Worm (Caenorhabditis elegans) whole organism, L3 larva: ENCODE data around the gene Y46G5A.20.

Source experiments
- R02D3.7 ChIP-seq: fragments of 150-350 bp; optimal IDR thresholded peaks from 2 replicates; lab custom pipeline; 2014; ENCODE audit warnings: missing biosample characterization, missing genetic modification characterization
- aly-2 ChIP-seq: fragments of 150-350 bp; optimal IDR thresholded peaks from 2 replicates; lab custom pipeline; 2014; ENCODE audit warnings: missing biosample characterization, missing genetic modification characterization
- ama-1 ChIP-seq: fragments of 150-350 bp; optimal IDR thresholded peaks from 2 replicates; lab custom pipeline; 2018
- ceh-16 ChIP-seq: sonication (generic microtip); optimal IDR thresholded peaks from 2 replicates; lab custom pipeline; 2017; ENCODE audit warnings: missing biosample characterization, missing genetic modification characterization
- ceh-28 ChIP-seq: fragments of 150-350 bp; optimal IDR thresholded peaks from 2 replicates; lab custom pipeline; 2014; ENCODE audit warnings: missing biosample characterization, missing genetic modification reagents, missing genetic modification characterization
- ceh-82 ChIP-seq: fragments of 150-350 bp; optimal IDR thresholded peaks from 2 replicates; lab custom pipeline; 2014; ENCODE audit warnings: missing biosample characterization, missing genetic modification characterization
- daf-12 ChIP-seq: fragments of 150-350 bp; optimal IDR thresholded peaks from 2 replicates; lab custom pipeline; 2014; ENCODE audit warnings: missing biosample characterization, missing genetic modification reagents, missing genetic modification characterization
- egl-5 ChIP-seq: fragments of 150-350 bp; optimal IDR thresholded peaks from 2 replicates; lab custom pipeline; 2017; ENCODE audit warnings: missing biosample characterization, missing genetic modification reagents, missing genetic modification characterization, inconsistent platforms
- elt-2 ChIP-seq: sonication (generic microtip); optimal IDR thresholded peaks from 2 replicates; lab custom pipeline; 2016; ENCODE audit warnings: missing genetic modification reagents, mild to moderate bottlenecking, missing genetic modification characterization, missing compliant biosample characterization
- elt-3 ChIP-seq, 3 experiments: fragments of 150-350 bp in 1 of 3; sonication (generic microtip) in 2 of 3; optimal IDR thresholded peaks; 2 replicates in 2 of 3; 4 replicates in 1 of 3; lab custom pipeline; 2014 to 2017; ENCODE audit warnings: missing biosample characterization in 3 of 3, missing genetic modification characterization in 3 of 3
- eor-1 ChIP-seq, 2 experiments: fragments of 150-350 bp; optimal IDR thresholded peaks; 2 replicates each; lab custom pipeline; 2014 to 2018; ENCODE audit warnings: missing biosample characterization in 2 of 2, missing genetic modification characterization in 2 of 2
- fkh-2 ChIP-seq: fragments of 150-350 bp; optimal IDR thresholded peaks from 2 replicates; lab custom pipeline; 2014; ENCODE audit warnings: missing biosample characterization, missing genetic modification reagents, missing genetic modification characterization
- fos-1 ChIP-seq: fragments of 150-350 bp; optimal IDR thresholded peaks from 2 replicates; lab custom pipeline; 2014; ENCODE audit warnings: missing biosample characterization, missing genetic modification characterization
- hmg-11 ChIP-seq: sonication (generic microtip); optimal IDR thresholded peaks from 2 replicates; lab custom pipeline; 2016; ENCODE audit warnings: missing genetic modification characterization, missing compliant biosample characterization
- jun-1 ChIP-seq: fragments of 150-350 bp; optimal IDR thresholded peaks from 2 replicates; lab custom pipeline; 2014; ENCODE audit warnings: missing biosample characterization, missing genetic modification reagents, missing genetic modification characterization
- lin-15B ChIP-seq: fragments of 150-350 bp; optimal IDR thresholded peaks from 2 replicates; lab custom pipeline; 2014; ENCODE audit warnings: missing biosample characterization, missing genetic modification characterization
- lsy-12 ChIP-seq: sonication (generic microtip); optimal IDR thresholded peaks from 2 replicates; lab custom pipeline; 2016; ENCODE audit warnings: mild to moderate bottlenecking, missing genetic modification characterization, missing compliant biosample characterization
- mdl-1 ChIP-seq: fragments of 150-350 bp; optimal IDR thresholded peaks from 2 replicates; lab custom pipeline; 2014; ENCODE audit warnings: missing biosample characterization, missing genetic modification characterization
- nfya-1 ChIP-seq: sonication (generic microtip); optimal IDR thresholded peaks from 2 replicates; lab custom pipeline; 2017; ENCODE audit warnings: missing genetic modification characterization, mild to moderate bottlenecking, missing compliant biosample characterization, antibody characterized with exemption, moderate library complexity; ENCODE audit not compliant: insufficient read depth
- nhr-11 ChIP-seq: fragments of 150-350 bp; optimal IDR thresholded peaks from 2 replicates; lab custom pipeline; 2014; ENCODE audit warnings: missing biosample characterization, missing genetic modification characterization
- nhr-23 ChIP-seq: fragments of 150-350 bp; optimal IDR thresholded peaks from 2 replicates; lab custom pipeline; 2014; ENCODE audit warnings: missing biosample characterization, missing genetic modification reagents, missing genetic modification characterization
- nhr-237 ChIP-seq: fragments of 150-350 bp; optimal IDR thresholded peaks from 2 replicates; lab custom pipeline; 2014; ENCODE audit warnings: missing biosample characterization, missing genetic modification characterization
- nhr-25 ChIP-seq: sonication (generic microtip); optimal IDR thresholded peaks from 2 replicates; lab custom pipeline; 2017; ENCODE audit warnings: missing biosample characterization, missing genetic modification characterization
- nhr-28 ChIP-seq: fragments of 150-350 bp; optimal IDR thresholded peaks from 2 replicates; lab custom pipeline; 2014; ENCODE audit warnings: missing biosample characterization, missing genetic modification characterization
- nhr-43 ChIP-seq: sonication (generic microtip); optimal IDR thresholded peaks from 2 replicates; lab custom pipeline; 2016; ENCODE audit warnings: mild to moderate bottlenecking, missing genetic modification characterization, missing compliant biosample characterization; ENCODE audit not compliant: poor library complexity, severe bottlenecking
- nhr-76 ChIP-seq: fragments of 150-350 bp; sonication (generic microtip); optimal IDR thresholded peaks from 5 replicates; lab custom pipeline; 2014; ENCODE audit warnings: missing biosample characterization, missing genetic modification characterization
- nhr-77 ChIP-seq: fragments of 150-350 bp; optimal IDR thresholded peaks from 2 replicates; lab custom pipeline; 2014; ENCODE audit warnings: missing biosample characterization, missing genetic modification characterization
- pha-4 ChIP-seq: fragments of 150-350 bp; optimal IDR thresholded peaks from 2 replicates; lab custom pipeline; 2014; ENCODE audit warnings: missing biosample characterization, missing genetic modification reagents, missing genetic modification characterization
- pqm-1 ChIP-seq: fragments of 150-350 bp; optimal IDR thresholded peaks from 2 replicates; lab custom pipeline; 2017; ENCODE audit warnings: missing biosample characterization, missing genetic modification characterization, inconsistent platforms
- skn-1 ChIP-seq: fragments of 150-350 bp; optimal IDR thresholded peaks from 2 replicates; lab custom pipeline; 2014; ENCODE audit warnings: missing biosample characterization, missing genetic modification characterization
- snpc-4 ChIP-seq: fragments of 150-350 bp; optimal IDR thresholded peaks from 2 replicates; lab custom pipeline; 2014; ENCODE audit warnings: missing biosample characterization, missing genetic modification characterization
- unc-62 ChIP-seq: fragments of 150-350 bp; sonication (generic microtip); optimal IDR thresholded peaks from 4 replicates; lab custom pipeline; 2014; ENCODE audit warnings: missing biosample characterization, missing genetic modification reagents, missing genetic modification characterization
- zag-1 ChIP-seq: fragments of 150-350 bp; optimal IDR thresholded peaks from 2 replicates; lab custom pipeline; 2014; ENCODE audit warnings: missing biosample characterization, missing genetic modification characterization
- ztf-11 ChIP-seq: fragments of 150-350 bp; optimal IDR thresholded peaks from 2 replicates; lab custom pipeline; 2014; ENCODE audit warnings: missing biosample characterization, missing genetic modification characterization
- ztf-4 ChIP-seq: fragments of 150-350 bp; optimal IDR thresholded peaks from 2 replicates; lab custom pipeline; 2014; ENCODE audit warnings: missing biosample characterization, missing genetic modification characterization

Y46G5A.20 gene

ce11 chrII:12810709-12811108 lies at the start of gene Y46G5A.20:
Y46G5A.20 (plus strand) TSS chrII:12811009.
- TF ChIP-seq nhr-11 (tag; lab: Kevin White, UChicago) (no peak), elt-2 (tag; lab: Kevin White, UChicago) (peak; percentile 9), pqm-1 (tag; lab: Kevin White, UChicago) (peak; percentile 5), pha-4 (tag; lab: Kevin White, UChicago) (peak; percentile 14)

ce11 chrII:12764476-12764875 lies 46.3 kb upstream of the Y46G5A.20 start:
- TF ChIP-seq ceh-28 (tag; lab: Kevin White, UChicago) = no peak
- TF ChIP-seq ztf-4 (tag; lab: Kevin White, UChicago) = no peak
- TF ChIP-seq ceh-82 (tag; lab: Kevin White, UChicago) = no peak
- TF ChIP-seq nhr-11 (tag; lab: Kevin White, UChicago) = no peak
- no peak for TF ChIP-seq nhr-237 (tag; lab: Kevin White, UChicago)
- no peak for TF ChIP-seq fos-1 (tag; lab: Kevin White, UChicago)
- no peak for TF ChIP-seq lsy-12 (tag; lab: Kevin White, UChicago)
- no peak for TF ChIP-seq elt-3 (tag; optimal IDR thresholded peaks at IDR 0.05; lab: Kevin White, UChicago)

ce11 chrII:12766443-12767188 lies 44.2 kb upstream of the Y46G5A.20 start:
- TF ChIP-seq jun-1 (tag; lab: Kevin White, UChicago) (no peak), ceh-28 (tag; lab: Kevin White, UChicago) (peak; percentile 81)
- TF ChIP-seq, all 47 proteins: peak for 1

- TF ChIP-seq nhr-77 (tag; lab: Kevin White, UChicago) = no peak
- TF ChIP-seq nhr-237 (tag; lab: Kevin White, UChicago) = no peak
- no peak for TF ChIP-seq nhr-43 (tag; lab: Kevin White, UChicago)
- TF ChIP-seq nhr-25 = no peak
- TF ChIP-seq nhr-76 (tag; lab: Kevin White, UChicago) = no peak
- TF ChIP-seq R02D3.7 (tag; lab: Kevin White, UChicago) = no peak
- no peak for TF ChIP-seq nhr-28 (tag; lab: Kevin White, UChicago)
- no peak for TF ChIP-seq unc-62
- no peak for TF ChIP-seq eor-1 (tag; optimal IDR thresholded peaks at IDR 0.05; lab: Kevin White, UChicago)
- no peak for TF ChIP-seq fkh-2
- TF ChIP-seq ztf-11 (tag; lab: Kevin White, UChicago) = no peak
- TF ChIP-seq nfya-1 = no peak
- TF ChIP-seq nhr-23 = no peak
- TF ChIP-seq, all 47 proteins: peak for 0
Observed at ce11 chrII:12767258-12767824, 43.5 kb upstream of the Y46G5A.20 start.

ce11 chrII:12768167-12768712 lies 42.6 kb upstream of the Y46G5A.20 start, which contains the start of the genes vps-2 and tiar-2:
vps-2 (minus strand) TSS chrII:12768217.
tiar-2 (plus strand) TSS chrII:12768686.
- TF ChIP-seq fos-1 (tag; lab: Kevin White, UChicago) (peak; percentile 89), elt-2 (tag; lab: Kevin White, UChicago) (peak; percentile 61), ama-1 (lab: Kevin White, UChicago) (no peak), pha-4 (tag; lab: Kevin White, UChicago) (peak; percentile 89), nhr-11 (tag; lab: Kevin White, UChicago) (no peak), jun-1 (tag; lab: Kevin White, UChicago) (peak; percentile 57), egl-5 (no peak), nhr-237 (tag; lab: Kevin White, UChicago) (no peak), nfya-1 (peak; percentile 23), ceh-28 (tag; lab: Kevin White, UChicago) (peak; percentile 75), eor-1 (tag; optimal IDR thresholded peaks at IDR 0.05; lab: Kevin White, UChicago) (peak in 1 of 2 experiments; percentile 60), unc-62 (no peak), ztf-11 (tag; lab: Kevin White, UChicago) (no peak), R02D3.7 (tag; lab: Kevin White, UChicago) (peak; percentile 33), skn-1 (tag; lab: Kevin White, UChicago) (peak; percentile 93), snpc-4 (tag; lab: Kevin White, UChicago) (peak; percentile 80), zag-1 (no peak), lsy-12 (tag; lab: Kevin White, UChicago) (no peak), ceh-16 (no peak), fkh-2 (no peak), pqm-1 (tag; lab: Kevin White, UChicago) (peak; percentile 98), hmg-11 (tag; lab: Kevin White, UChicago) (no peak), nhr-23 (peak; percentile 25), mdl-1 (tag; lab: Kevin White, UChicago) (no peak), aly-2 (no peak), daf-12 (tag; lab: Kevin White, UChicago) (no peak), lin-15B (peak; percentile 85)
- TF ChIP-seq, all 47 proteins: peak for 13
